Worm (Caenorhabditis elegans): ENCODE measurements around the gene col-73.
"Not testable (repeated sequence)": the region's sequence is repeated elsewhere in the genome, so short reads cannot be mapped to it uniquely, and the experiment has no call there.

col-73 gene

ce11 chrII:4869793-4870343 is 3.1 kb downstream of the col-73 start:
- TF ChIP-seq tbx-37 (GFP tag; conservative IDR thresholded peaks at IDR 0.05) (no peak), ceh-13 (GFP tag; optimal IDR thresholded peaks at IDR 0.05) (no peak), tbx-11 (GFP tag; IDR thresholded peaks at IDR 0.05) (0 out of 2 replicates have a peak, but pooled peaks have one; percentile 39), F13C5.2 (tag; optimal IDR thresholded peaks at IDR 0.05) (no peak)

- no peak for TF ChIP-seq ceh-36 (tag; optimal IDR thresholded peaks at IDR 0.05)
- TF ChIP-seq ceh-13 (GFP tag; optimal IDR thresholded peaks at IDR 0.05), result no peak
- TF ChIP-seq scrt-1 (GFP tag; IDR thresholded peaks at IDR 0.05), result no peak
- TF ChIP-seq sea-1 (GFP tag; conservative IDR thresholded peaks at IDR 0.05), result no peak
- TF ChIP-seq pes-1 (GFP tag; IDR thresholded peaks at IDR 0.05), result no peak
Observed at ce11 chrII:4867476-4867875, 5.5 kb downstream of the col-73 start, which contains the start of gene col-17. Gene col-17, minus strand, starts transcription at chrII:4867576.

- TF ChIP-seq pes-1 (GFP tag; IDR thresholded peaks at IDR 0.05), result 0 out of 2 replicates have a peak, but pooled peaks have one; percentile 15
- 0 out of 2 replicates have a peak, but pooled peaks have one; percentile 58 for TF ChIP-seq scrt-1 (GFP tag; IDR thresholded peaks at IDR 0.05)
Observed at ce11 chrII:4866819-4867218, 6.1 kb downstream of the col-73 start.

- TF ChIP-seq hmbx-1 (tag; optimal IDR thresholded peaks at IDR 0.05) (no peak), scrt-1 (GFP tag; IDR thresholded peaks at IDR 0.05) (no peak), F13C5.2 (tag; optimal IDR thresholded peaks at IDR 0.05) (no peak), hnd-1 (tag; optimal IDR thresholded peaks at IDR 0.05) (no peak), ceh-13 (GFP tag; optimal IDR thresholded peaks at IDR 0.05) (no peak), tbx-37 (GFP tag; conservative IDR thresholded peaks at IDR 0.05) (no peak), tra-4 (tag; optimal IDR thresholded peaks at IDR 0.05) (no peak), tbx-11 (GFP tag; IDR thresholded peaks at IDR 0.05) (no peak), flt-1 (GFP tag; IDR thresholded peaks at IDR 0.05) (no peak), sea-1 (GFP tag; conservative IDR thresholded peaks at IDR 0.05) (no peak), hmg-4 (GFP tag; optimal IDR thresholded peaks at IDR 0.05) (no peak)
Observed at ce11 chrII:4866045-4866444, 6.9 kb downstream of the col-73 start.

- TF ChIP-seq hmbx-1 (tag; optimal IDR thresholded peaks at IDR 0.05), result no peak
- TF ChIP-seq pes-1 (GFP tag; IDR thresholded peaks at IDR 0.05), result no peak
- TF ChIP-seq aly-1 (tag; optimal IDR thresholded peaks at IDR 0.05), result no peak
Observed at ce11 chrII:4863357-4863756, 9.6 kb downstream of the col-73 start, which contains the start of the genes mpst-4 and F11G11.14. Gene mpst-4, minus strand, starts transcription at chrII:4863457. Gene F11G11.14, plus strand, starts transcription at chrII:4863681.

- not testable (repeated sequence) for TF ChIP-seq hmbx-1 (tag; optimal IDR thresholded peaks at IDR 0.05); B0310.2 (tag; optimal IDR thresholded peaks at IDR 0.05); tbx-37 (GFP tag; conservative IDR thresholded peaks at IDR 0.05)
Observed at ce11 chrII:4860260-4860659, 12.7 kb downstream of the col-73 start, which contains the start of the genes nspd-5 and F11G11.4. Gene nspd-5, minus strand, starts transcription at chrII:4860360. Gene F11G11.4, plus strand, starts transcription at chrII:4860594.

- TF ChIP-seq hmbx-1 (tag; optimal IDR thresholded peaks at IDR 0.05), result no peak
- TF ChIP-seq B0310.2 (tag; optimal IDR thresholded peaks at IDR 0.05), result no peak
- TF ChIP-seq sea-1 (GFP tag; conservative IDR thresholded peaks at IDR 0.05), result no peak
- TF ChIP-seq aly-1 (tag; optimal IDR thresholded peaks at IDR 0.05), result no peak
- no peak for TF ChIP-seq pes-1 (GFP tag; IDR thresholded peaks at IDR 0.05)
- no peak for TF ChIP-seq hmg-4 (GFP tag; optimal IDR thresholded peaks at IDR 0.05)
- no peak for TF ChIP-seq ceh-13 (GFP tag; optimal IDR thresholded peaks at IDR 0.05)
- TF ChIP-seq ets-7 (tag; optimal IDR thresholded peaks at IDR 0.05), result no peak
- no peak for TF ChIP-seq tbx-11 (GFP tag; IDR thresholded peaks at IDR 0.05)
- no peak for TF ChIP-seq tra-4 (tag; optimal IDR thresholded peaks at IDR 0.05)
- no peak for TF ChIP-seq ceh-36 (tag; optimal IDR thresholded peaks at IDR 0.05)
- TF ChIP-seq flt-1 (GFP tag; IDR thresholded peaks at IDR 0.05), result no peak
- no peak for TF ChIP-seq hnd-1 (tag; optimal IDR thresholded peaks at IDR 0.05)
- no peak for TF ChIP-seq F13C5.2 (tag; optimal IDR thresholded peaks at IDR 0.05)
- no peak for TF ChIP-seq scrt-1 (GFP tag; IDR thresholded peaks at IDR 0.05)
- TF ChIP-seq tbx-37 (GFP tag; conservative IDR thresholded peaks at IDR 0.05), result no peak
- TF ChIP-seq ama-1 (optimal IDR thresholded peaks at IDR 0.05), result no peak
Observed at ce11 chrII:4858906-4859411, 14.0 kb downstream of the col-73 start.

- TF ChIP-seq aly-1 (tag; optimal IDR thresholded peaks at IDR 0.05) (no peak), sea-1 (GFP tag; conservative IDR thresholded peaks at IDR 0.05) (no peak), tbx-37 (GFP tag; conservative IDR thresholded peaks at IDR 0.05) (no peak), B0310.2 (tag; optimal IDR thresholded peaks at IDR 0.05) (no peak), tbx-11 (GFP tag; IDR thresholded peaks at IDR 0.05) (no peak), scrt-1 (GFP tag; IDR thresholded peaks at IDR 0.05) (no peak), F13C5.2 (tag; optimal IDR thresholded peaks at IDR 0.05) (no peak), hnd-1 (tag; optimal IDR thresholded peaks at IDR 0.05) (no peak), ceh-36 (tag; optimal IDR thresholded peaks at IDR 0.05) (no peak), flt-1 (GFP tag; IDR thresholded peaks at IDR 0.05) (no peak)
Observed at ce11 chrII:4857873-4858364, 15.0 kb downstream of the col-73 start, which contains the start of gene F11G11.5. Gene F11G11.5, plus strand, starts transcription at chrII:4857923.

- TF ChIP-seq tbx-11 (GFP tag; IDR thresholded peaks at IDR 0.05) (no peak), ceh-13 (GFP tag; optimal IDR thresholded peaks at IDR 0.05) (no peak), B0310.2 (tag; optimal IDR thresholded peaks at IDR 0.05) (no peak), hnd-1 (tag; optimal IDR thresholded peaks at IDR 0.05) (no peak), hmg-4 (GFP tag; optimal IDR thresholded peaks at IDR 0.05) (no peak), ets-7 (tag; optimal IDR thresholded peaks at IDR 0.05) (no peak), F13C5.2 (tag; optimal IDR thresholded peaks at IDR 0.05) (no peak), hmbx-1 (tag; optimal IDR thresholded peaks at IDR 0.05) (no peak)
Observed at ce11 chrII:4857086-4857485, 15.8 kb downstream of the col-73 start.
